Fruit fly (Drosophila melanogaster) whole organism, embryonic: Measurements from ENCODE around the gene Ube3a.
A peak's percentile ranks its signal among the peaks of the same experiment; 100 is the strongest.

ENCODE experiments used
- Awh ChIP-seq: fragments of 200-800 bp; sonication (Bioruptor generic); IDR thresholded peaks from 2 replicates; pipeline ENCODE4, ENCODE4 v1.3.6; 2022; ENCODE audit warnings: missing biosample characterization, missing genetic modification characterization
- CG10147 ChIP-seq: fragments of 200-800 bp; sonication (Bioruptor generic); optimal IDR thresholded peaks from 2 replicates; lab custom pipeline; 2019; ENCODE audit warnings: missing biosample characterization, mild to moderate bottlenecking, missing genetic modification characterization, moderate library complexity
- CG10431 ChIP-seq: fragments of 200-800 bp; sonication (Bioruptor generic); optimal IDR thresholded peaks from 3 replicates; lab custom pipeline; 2018; ENCODE audit warnings: missing biosample characterization, mild to moderate bottlenecking, missing genetic modification characterization
- CG11247 ChIP-seq: fragments of 200-800 bp; sonication (Bioruptor generic); IDR thresholded peaks from 2 replicates; pipeline ENCODE4 v1.3.6; 2022; ENCODE audit warnings: missing biosample characterization, missing genetic modification characterization
- CG11398 ChIP-seq: fragments of 200-800 bp; sonication (Bioruptor generic); optimal IDR thresholded peaks from 2 replicates; lab custom pipeline; 2016; ENCODE audit warnings: missing biosample characterization, missing genetic modification characterization
- CG11504 ChIP-seq: fragments of 200-800 bp; sonication (Bioruptor generic); optimal IDR thresholded peaks from 3 replicates; lab custom pipeline; 2019; ENCODE audit warnings: missing biosample characterization, mild to moderate bottlenecking, missing genetic modification characterization, moderate library complexity
- CG12155 ChIP-seq: fragments of 200-800 bp; sonication (Bioruptor generic); optimal IDR thresholded peaks from 3 replicates; lab custom pipeline; 2016; ENCODE audit warnings: missing biosample characterization, missing genetic modification characterization
- CG1233 ChIP-seq: fragments of 200-800 bp; sonication (Bioruptor generic); optimal IDR thresholded peaks from 4 replicates; lab custom pipeline; 2018; ENCODE audit warnings: missing biosample characterization, mild to moderate bottlenecking, missing genetic modification characterization
- CG15073 ChIP-seq: fragments of 200-800 bp; sonication (Bioruptor generic); optimal IDR thresholded peaks from 2 replicates; lab custom pipeline; 2016; ENCODE audit warnings: missing biosample characterization, missing genetic modification characterization
- CG15696 ChIP-seq: fragments of 200-800 bp; sonication (Bioruptor generic); optimal IDR thresholded peaks from 2 replicates; lab custom pipeline; 2019; ENCODE audit warnings: missing biosample characterization, mild to moderate bottlenecking, missing genetic modification characterization, moderate library complexity
- CG18599 ChIP-seq: fragments of 200-800 bp; sonication (Bioruptor generic); optimal IDR thresholded peaks from 3 replicates; lab custom pipeline; 2017; ENCODE audit warnings: missing biosample characterization, missing genetic modification characterization, mild to moderate bottlenecking, moderate library complexity, missing genetic modification reagents
- CG18619 ChIP-seq: fragments of 200-800 bp; sonication (Bioruptor generic); optimal IDR thresholded peaks from 3 replicates; lab custom pipeline; 2017; ENCODE audit warnings: missing biosample characterization, mild to moderate bottlenecking, missing genetic modification characterization
- CG2129 ChIP-seq: fragments of 200-800 bp; sonication (Bioruptor generic); IDR thresholded peaks from 2 replicates; pipeline ENCODE4 v1.3.6; 2022; ENCODE audit warnings: missing biosample characterization, missing genetic modification characterization; ENCODE audit not compliant: partially characterized antibody
- CG31441 ChIP-seq: fragments of 200-800 bp; sonication (Bioruptor generic); IDR thresholded peaks from 2 replicates; pipeline ENCODE4 v1.3.6; 2022; ENCODE audit warnings: missing biosample characterization, missing genetic modification characterization
- CG3281 ChIP-seq: fragments of 200-800 bp; sonication (Bioruptor generic); optimal IDR thresholded peaks from 3 replicates; lab custom pipeline; 2017; ENCODE audit warnings: missing biosample characterization, mild to moderate bottlenecking, missing genetic modification characterization
- CG33213 ChIP-seq: fragments of 200-800 bp; sonication (Bioruptor generic); optimal IDR thresholded peaks from 3 replicates; lab custom pipeline; 2016; ENCODE audit warnings: missing biosample characterization, missing genetic modification characterization
- CG4404 ChIP-seq: fragments of 200-800 bp; sonication (Bioruptor generic); IDR thresholded peaks from 2 replicates; pipeline ENCODE4 v1.3.6; 2022; ENCODE audit warnings: missing biosample characterization, missing genetic modification characterization
- CG4424 ChIP-seq: fragments of 200-800 bp; sonication (Bioruptor generic); optimal IDR thresholded peaks from 3 replicates; lab custom pipeline; 2016; ENCODE audit warnings: missing biosample characterization, missing genetic modification characterization
- CG6272 ChIP-seq: fragments of 200-800 bp; sonication (Bioruptor generic); IDR thresholded peaks from 2 replicates; pipeline ENCODE4 v1.3.6; 2022; ENCODE audit warnings: missing biosample characterization, missing genetic modification characterization
- CG7786 ChIP-seq: fragments of 200-800 bp; sonication (Bioruptor generic); optimal IDR thresholded peaks from 2 replicates; lab custom pipeline; 2016; ENCODE audit warnings: missing biosample characterization, missing genetic modification characterization
- CG7839 ChIP-seq: fragments of 200-800 bp; sonication (Bioruptor generic); optimal IDR thresholded peaks from 3 replicates; lab custom pipeline; 2018; ENCODE audit warnings: missing biosample characterization, mild to moderate bottlenecking, missing genetic modification characterization, moderate library complexity
- CG7928 ChIP-seq: fragments of 200-800 bp; sonication (Bioruptor generic); optimal IDR thresholded peaks from 2 replicates; lab custom pipeline; 2017; ENCODE audit warnings: missing biosample characterization, mild to moderate bottlenecking, missing genetic modification characterization
- CG8924 ChIP-seq: fragments of 200-800 bp; optimal IDR thresholded peaks from 3 replicates; lab custom pipeline; 2019; ENCODE audit warnings: missing biosample characterization, mild to moderate bottlenecking, missing genetic modification characterization, moderate library complexity
- CG8944 ChIP-seq: fragments of 200-800 bp; sonication (Bioruptor generic); optimal IDR thresholded peaks from 3 replicates; lab custom pipeline; 2016; ENCODE audit warnings: missing biosample characterization, missing genetic modification characterization
- CG9215 ChIP-seq: fragments of 200-800 bp; sonication (Bioruptor generic); IDR thresholded peaks from 2 replicates; pipeline ENCODE4 v1.3.6; 2022; ENCODE audit warnings: missing biosample characterization, missing genetic modification characterization
- CG9876 ChIP-seq: fragments of 200-800 bp; sonication (Bioruptor generic); optimal IDR thresholded peaks from 2 replicates; lab custom pipeline; 2016; ENCODE audit warnings: missing biosample characterization, missing genetic modification characterization
- CHES-1-like ChIP-seq: fragments of 200-800 bp; sonication (Bioruptor generic); optimal IDR thresholded peaks from 2 replicates; lab custom pipeline; 2016; ENCODE audit warnings: missing biosample characterization, missing genetic modification characterization
- Dad ChIP-seq: fragments of 200-800 bp; sonication (Bioruptor generic); optimal IDR thresholded peaks from 3 replicates; lab custom pipeline; 2016; ENCODE audit warnings: missing biosample characterization, missing genetic modification characterization
- ERR ChIP-seq: fragments of 200-800 bp; sonication (Bioruptor generic); optimal IDR thresholded peaks from 2 replicates; lab custom pipeline; 2016; ENCODE audit warnings: missing biosample characterization, missing genetic modification characterization
- MBD-R2 ChIP-seq: fragments of 200-800 bp; sonication (Bioruptor generic); IDR thresholded peaks from 2 replicates; pipeline ENCODE4 v1.3.6; 2022; ENCODE audit warnings: missing biosample characterization, missing genetic modification characterization
- Sin3A ChIP-seq: fragments of >200 bp; optimal IDR thresholded peaks from 2 replicates; lab custom pipeline; 2018
- Sox102F ChIP-seq: fragments of 200-800 bp; sonication (Bioruptor generic); optimal IDR thresholded peaks from 2 replicates; lab custom pipeline; 2018; ENCODE audit warnings: missing biosample characterization, mild to moderate bottlenecking, missing genetic modification characterization, moderate library complexity
- Sry-β ChIP-seq: fragments of 200-800 bp; sonication (Bioruptor generic); optimal IDR thresholded peaks from 2 replicates; lab custom pipeline; 2018; ENCODE audit warnings: missing biosample characterization, mild to moderate bottlenecking, missing genetic modification characterization, moderate library complexity
- chm ChIP-seq: fragments of 200-800 bp; sonication (Bioruptor generic); IDR thresholded peaks from 2 replicates; pipeline ENCODE4 v1.3.6; 2022; ENCODE audit warnings: missing biosample characterization, missing genetic modification characterization
- danr ChIP-seq: fragments of 200-800 bp; sonication (Bioruptor generic); IDR thresholded peaks from 2 replicates; pipeline ENCODE4 v1.3.6; 2022; ENCODE audit warnings: missing biosample characterization, missing genetic modification characterization
- eve ChIP-seq, 2 experiments: fragments of >200 bp; optimal IDR thresholded peaks; 2 replicates each; lab custom pipeline; 2017; ENCODE audit warnings: missing biosample characterization in 2 of 2, missing genetic modification characterization in 2 of 2
- fd102C ChIP-seq: fragments of 200-800 bp; sonication (Bioruptor generic); optimal IDR thresholded peaks from 2 replicates; lab custom pipeline; 2018; ENCODE audit warnings: missing biosample characterization, mild to moderate bottlenecking, missing genetic modification characterization, moderate library complexity
- fd64A ChIP-seq: fragments of 200-800 bp; sonication (Bioruptor generic); optimal IDR thresholded peaks from 3 replicates; lab custom pipeline; 2018; ENCODE audit warnings: missing biosample characterization, mild to moderate bottlenecking, missing genetic modification characterization
- gsb ChIP-seq: fragments of 200-800 bp; sonication (Bioruptor generic); IDR thresholded peaks from 2 replicates; pipeline ENCODE4 v1.3.6; 2022; ENCODE audit warnings: missing biosample characterization, missing genetic modification characterization
- ind ChIP-seq: fragments of 200-800 bp; sonication (Bioruptor generic); optimal IDR thresholded peaks from 3 replicates; lab custom pipeline; 2016; ENCODE audit warnings: missing biosample characterization, missing genetic modification characterization
- kah ChIP-seq: fragments of 200-800 bp; sonication (Bioruptor generic); optimal IDR thresholded peaks from 2 replicates; lab custom pipeline; 2018; ENCODE audit warnings: missing biosample characterization, mild to moderate bottlenecking, missing genetic modification characterization
- nmo ChIP-seq: fragments of 200-800 bp; sonication (Bioruptor generic); optimal IDR thresholded peaks from 2 replicates; lab custom pipeline; 2018; ENCODE audit warnings: missing biosample characterization, mild to moderate bottlenecking, missing genetic modification characterization, moderate library complexity
- odd ChIP-seq: fragments of 200-800 bp; sonication (Bioruptor generic); optimal IDR thresholded peaks from 2 replicates; lab custom pipeline; 2017; ENCODE audit warnings: missing biosample characterization, mild to moderate bottlenecking, missing genetic modification characterization
- pho ChIP-seq: fragments of 200-800 bp; sonication (Bioruptor generic); optimal IDR thresholded peaks from 2 replicates; lab custom pipeline; 2016; ENCODE audit warnings: missing biosample characterization, missing genetic modification characterization
- schlank ChIP-seq: fragments of 200-800 bp; sonication (Bioruptor generic); optimal IDR thresholded peaks from 2 replicates; lab custom pipeline; 2018; ENCODE audit warnings: missing biosample characterization, mild to moderate bottlenecking, missing genetic modification characterization
- ssp ChIP-seq: fragments of 200-800 bp; sonication (Bioruptor generic); IDR thresholded peaks from 2 replicates; pipeline ENCODE4 v1.3.6; 2022; ENCODE audit warnings: missing biosample characterization, missing genetic modification characterization
- stc ChIP-seq: fragments of 200-800 bp; sonication (Bioruptor generic); IDR thresholded peaks from 2 replicates; pipeline ENCODE4 v1.3.6; 2022; ENCODE audit warnings: missing biosample characterization, missing genetic modification characterization
- tin ChIP-seq: fragments of 200-800 bp; sonication (Bioruptor generic); optimal IDR thresholded peaks from 3 replicates; lab custom pipeline; 2016; ENCODE audit warnings: missing biosample characterization, missing genetic modification characterization
- wor ChIP-seq: fragments of 200-800 bp; sonication (Bioruptor generic); IDR thresholded peaks from 2 replicates; pipeline ENCODE4 v1.3.6; 2022; ENCODE audit warnings: missing biosample characterization, missing genetic modification characterization
- yki ChIP-seq: fragments of >200 bp; optimal IDR thresholded peaks from 3 replicates; lab custom pipeline; 2018

Gene Ube3a

DNA sequence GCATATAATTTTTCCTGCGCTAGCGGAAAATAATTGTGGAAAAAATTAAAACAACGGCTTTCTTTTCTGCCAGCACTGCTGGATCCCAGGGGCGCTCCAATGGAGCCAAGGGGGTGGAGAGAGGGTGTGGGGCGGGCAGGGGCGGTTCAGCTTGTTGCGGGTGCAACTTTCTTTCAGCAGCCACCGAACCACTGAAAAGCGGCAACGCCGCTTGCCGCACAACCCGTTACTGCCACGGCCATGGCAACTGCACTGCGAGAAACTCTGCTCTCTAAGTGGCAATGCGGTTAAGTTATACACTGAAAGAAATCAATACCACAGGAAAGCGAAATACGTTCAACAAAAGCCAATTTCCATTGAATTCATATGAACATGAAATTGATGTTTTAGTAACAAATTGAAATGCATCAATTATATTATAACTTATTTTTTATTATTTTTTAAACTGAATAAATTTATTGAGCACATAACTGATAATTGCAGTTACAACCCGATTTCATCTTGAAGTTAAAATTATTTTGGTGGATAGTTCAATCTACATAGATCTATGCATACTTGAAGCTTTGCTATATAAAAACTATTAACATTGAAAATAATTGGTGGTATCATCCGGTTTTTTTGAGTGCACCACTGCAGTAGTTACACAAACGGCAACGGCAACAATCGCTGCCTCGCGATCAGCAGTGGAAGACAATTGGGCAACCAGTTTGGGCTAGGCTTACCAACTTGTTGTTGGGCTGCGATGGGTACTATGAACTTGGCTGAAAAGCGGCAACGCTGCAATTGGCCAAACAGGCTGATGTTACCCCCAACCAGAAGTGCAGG, 46.0 kb upstream of the Ube3a start (continued):
- TF ChIP-seq CG7928 (no peak), CG2129 (no peak), fd64A (peak; percentile 14), CG12155 (peak; percentile 73), odd (GFP tag; lab: Kevin White, UChicago) (peak; percentile 76), CG8944 (no peak), CG18599 (peak; percentile 78), schlank (tag; lab: Kevin White, UChicago) (peak; percentile 24), CG11398 (no peak), CG4424 (GFP tag; lab: Kevin White, UChicago) (peak; percentile 86), CG18619 (GFP tag; lab: Kevin White, UChicago) (peak; percentile 82), CG10431 (peak; percentile 26), CG15696 (tag; lab: Kevin White, UChicago) (peak; percentile 78), CG10147 (peak; percentile 84), CG9876 (GFP tag; lab: Kevin White, UChicago) (no peak), CG31441 (GFP tag; lab: Robert Waterston, UW) (peak; percentile 85), CG6272 (peak; percentile 37; the same call in 1 of the 2 replicates), Sin3A (lab: Kevin White, UChicago) (no peak), ind (peak; percentile 75), Dad (no peak), yki (lab: Kevin White, UChicago) (no peak), stc (peak; percentile 38), ERR (GFP tag; lab: Kevin White, UChicago) (no peak), CG7786 (GFP tag; lab: Kevin White, UChicago) (peak; percentile 26), CG9215 (GFP tag; lab: Robert Waterston, UW) (peak; percentile 64; the same call in 1 of the 2 replicates), CG8924 (tag; lab: Kevin White, UChicago) (peak; percentile 87), fd102C (GFP tag; lab: Kevin White, UChicago) (no peak), CG11247 (GFP tag; lab: Robert Waterston, UW) (peak; percentile 46), ssp (GFP tag; lab: Robert Waterston, UW) (peak; percentile 53; the same call in 1 of the 2 replicates), CG11504 (peak; percentile 89), Sox102F (GFP tag; lab: Kevin White, UChicago) (peak; percentile 79), gsb (GFP tag; lab: Robert Waterston, UW) (peak; percentile 65), CHES-1-like (GFP tag; lab: Kevin White, UChicago) (no peak), Sry-β (GFP tag; lab: Kevin White, UChicago) (peak; percentile 37), CG3281 (GFP tag; lab: Kevin White, UChicago) (peak; percentile 76), CG1233 (GFP tag; lab: Kevin White, UChicago) (peak; percentile 77), pho (GFP tag; lab: Kevin White, UChicago) (no peak), wor (GFP tag; lab: Robert Waterston, UW) (peak; percentile 16; the same call in 1 of the 2 replicates), Awh (GFP tag; lab: Robert Waterston, UW) (peak; percentile 61), tin (GFP tag; lab: Kevin White, UChicago) (peak; percentile 82), eve (GFP tag; optimal IDR thresholded peaks at IDR 0.05; lab: Kevin White, UChicago) (peak in 1 of 2 experiments; percentile 76), CG15073 (GFP tag; lab: Kevin White, UChicago) (no peak), CG7839 (peak; percentile 82), nmo (GFP tag; lab: Kevin White, UChicago) (peak; percentile 91), chm (GFP tag; lab: Robert Waterston, UW) (peak; percentile 93), CG4404 (no peak; the same call in 1 of the 2 replicates), danr (GFP tag; lab: Robert Waterston, UW) (no peak), MBD-R2 (GFP tag; lab: Robert Waterston, UW) (peak; percentile 56), CG33213 (GFP tag; lab: Kevin White, UChicago) (no peak), kah (GFP tag; lab: Kevin White, UChicago) (peak; percentile 55)
